Fruit fly (Drosophila melanogaster): ENCODE measurements around the gene mRpL22.

- TF ChIP-seq shn (GFP tag; optimal IDR thresholded peaks at IDR 0.05): no peak
- no peak for TF ChIP-seq CG14441 (GFP tag; IDR thresholded peaks at IDR 0.05)
- no peak for TF ChIP-seq CG11456 (GFP tag; IDR thresholded peaks at IDR 0.05)
- TF ChIP-seq nom (GFP tag; optimal IDR thresholded peaks at IDR 0.05): no peak
- TF ChIP-seq salm (tag; optimal IDR thresholded peaks at IDR 0.05): no peak
- no peak for TF ChIP-seq CG8478 (optimal IDR thresholded peaks at IDR 0.05)
- no peak for TF ChIP-seq Bteb2 (GFP tag; optimal IDR thresholded peaks at IDR 0.05)
- TF ChIP-seq kah (GFP tag; optimal IDR thresholded peaks at IDR 0.05): no peak
- no peak for TF ChIP-seq PHDP (tag; optimal IDR thresholded peaks at IDR 0.05)
- TF ChIP-seq cg (GFP tag; optimal IDR thresholded peaks at IDR 0.05): no peak
- TF ChIP-seq Poxn (GFP tag; IDR thresholded peaks at IDR 0.05): no peak
- TF ChIP-seq CG1529 (GFP tag; optimal IDR thresholded peaks at IDR 0.05): no peak
- TF ChIP-seq ATbp (GFP tag; optimal IDR thresholded peaks at IDR 0.05): no peak
These were observed 32.8 kb downstream of the mRpL22 start for dm6 chrX:16816500-16816899.

Measured in whole organism, embryonic.